Worm (Caenorhabditis elegans) whole organism, young adult: Measurements from ENCODE around the gene fbxc-7.

Experiments
- B0261.1 ChIP-seq: sonication (generic microtip); optimal IDR thresholded peaks from 2 replicates; lab custom pipeline; 2016; ENCODE audit warnings: mild to moderate bottlenecking, missing genetic modification characterization, moderate library complexity, missing compliant biosample characterization
- B0336.3 ChIP-seq: fragments of 200-800 bp; sonication (Bioruptor generic); IDR thresholded peaks from 2 replicates; pipeline ENCODE4 v1.3.6; 2022; ENCODE audit warnings: missing genetic modification characterization, missing compliant biosample characterization
- C17E4.6 ChIP-seq: fragments of 200-800 bp; sonication (Bioruptor generic); IDR thresholded peaks from 2 replicates; pipeline ENCODE4 v1.3.6; 2022; ENCODE audit warnings: missing genetic modification reagents, missing genetic modification characterization, missing compliant biosample characterization
- D2030.7 ChIP-seq: fragments of 200-800 bp; sonication (Bioruptor generic); IDR thresholded peaks from 2 replicates; pipeline ENCODE4 v1.3.6; 2022; ENCODE audit warnings: missing genetic modification reagents, missing genetic modification characterization, missing compliant biosample characterization
- F10E7.11 ChIP-seq: sonication (generic microtip); optimal IDR thresholded peaks from 2 replicates; lab custom pipeline; 2017; ENCODE audit warnings: mild to moderate bottlenecking, missing genetic modification characterization, moderate library complexity, missing compliant biosample characterization
- F22D6.2 ChIP-seq: sonication (generic microtip); optimal IDR thresholded peaks from 2 replicates; lab custom pipeline; 2016; ENCODE audit warnings: mild to moderate bottlenecking, missing genetic modification characterization, missing compliant biosample characterization
- F39B2.1 ChIP-seq: fragments of 200-800 bp; sonication (Bioruptor generic); IDR thresholded peaks from 2 replicates; pipeline ENCODE4 v1.3.6; 2022; ENCODE audit warnings: missing genetic modification reagents, missing genetic modification characterization, missing compliant biosample characterization
- F49E8.2 ChIP-seq: sonication (generic microtip); optimal IDR thresholded peaks from 3 replicates; lab custom pipeline; 2017; ENCODE audit warnings: missing genetic modification characterization, mild to moderate bottlenecking, missing compliant biosample characterization, antibody characterized with exemption, moderate library complexity; ENCODE audit not compliant: insufficient read depth
- T07F8.4 ChIP-seq: sonication (generic microtip); optimal IDR thresholded peaks from 2 replicates; lab custom pipeline; 2016; ENCODE audit warnings: mild to moderate bottlenecking, missing genetic modification characterization, moderate library complexity, missing compliant biosample characterization
- T26A5.8 ChIP-seq: sonication (generic microtip); optimal IDR thresholded peaks from 2 replicates; lab custom pipeline; 2016; ENCODE audit warnings: missing genetic modification characterization, missing compliant biosample characterization
- Y53G8AR.9 ChIP-seq: fragments of 200-800 bp; sonication (Bioruptor generic); conservative IDR thresholded peaks from 2 replicates; pipeline ENCODE4 v1.3.6; 2022; ENCODE audit warnings: missing genetic modification reagents, missing genetic modification characterization, missing compliant biosample characterization
- aptf-2 ChIP-seq: fragments of 200-800 bp; sonication (Bioruptor generic); conservative IDR thresholded peaks from 2 replicates; pipeline ENCODE4 v1.3.6; 2022; ENCODE audit warnings: missing genetic modification reagents, missing genetic modification characterization, missing compliant biosample characterization
- bed-1 ChIP-seq: fragments of 200-800 bp; sonication (Bioruptor generic); IDR thresholded peaks from 2 replicates; pipeline ENCODE4 v1.3.6; 2022; ENCODE audit warnings: missing genetic modification reagents, missing genetic modification characterization, missing compliant biosample characterization
- ceh-40 ChIP-seq: fragments of 200-800 bp; sonication (Bioruptor generic); IDR thresholded peaks from 2 replicates; pipeline ENCODE4 v1.3.6; 2022; ENCODE audit warnings: missing genetic modification characterization, missing compliant biosample characterization
- ceh-79 ChIP-seq: sonication (generic microtip); optimal IDR thresholded peaks from 2 replicates; lab custom pipeline; 2017; ENCODE audit warnings: mild to moderate bottlenecking, missing genetic modification characterization, missing compliant biosample characterization
- die-1 ChIP-seq: sonication (generic microtip); optimal IDR thresholded peaks from 2 replicates; lab custom pipeline; 2016; ENCODE audit warnings: missing genotype, mild to moderate bottlenecking, missing genetic modification characterization, missing compliant biosample characterization
- ets-4 ChIP-seq: fragments of 200-800 bp; sonication (Bioruptor generic); optimal IDR thresholded peaks from 2 replicates; lab custom pipeline; 2018; ENCODE audit warnings: mild to moderate bottlenecking, missing genetic modification characterization, missing compliant biosample characterization
- fkh-3 ChIP-seq: sonication (generic microtip); optimal IDR thresholded peaks from 2 replicates; lab custom pipeline; 2016; ENCODE audit warnings: mild to moderate bottlenecking, missing genetic modification characterization, missing compliant biosample characterization
- gei-17 ChIP-seq: fragments of 200-800 bp; sonication (Bioruptor generic); optimal IDR thresholded peaks from 2 replicates; lab custom pipeline; 2018; ENCODE audit warnings: mild to moderate bottlenecking, missing genetic modification characterization, missing compliant biosample characterization
- him-1 ChIP-seq: sonication (generic microtip); optimal IDR thresholded peaks from 2 replicates; lab custom pipeline; 2016; ENCODE audit warnings: missing genotype, missing genetic modification reagents, missing genetic modification characterization, missing compliant biosample characterization
- hrde-1 ChIP-seq: sonication (generic microtip); optimal IDR thresholded peaks from 2 replicates; lab custom pipeline; 2016; ENCODE audit warnings: missing genetic modification characterization, mild to moderate bottlenecking, missing compliant biosample characterization, moderate library complexity, missing genotype, missing genetic modification reagents, borderline replicate concordance
- hsf-1 ChIP-seq: fragments of 200-800 bp; sonication (Bioruptor generic); IDR thresholded peaks from 2 replicates; pipeline ENCODE4 v1.3.6; 2022; ENCODE audit warnings: missing genetic modification reagents, missing genetic modification characterization, missing compliant biosample characterization
- let-607 ChIP-seq, 2 experiments: fragments of 200-800 bp in 1 of 2; sonication (Bioruptor generic) in 1 of 2; sonication (generic microtip) in 1 of 2; optimal IDR thresholded peaks; 2 replicates each; lab custom pipeline; 2016 to 2018; ENCODE audit warnings: mild to moderate bottlenecking in 2 of 2, missing compliant biosample characterization in 2 of 2, missing genetic modification characterization in 2 of 2, moderate library complexity in 2 of 2, missing genotype in 1 of 2
- lsl-1 ChIP-seq: fragments of 200-800 bp; sonication (Bioruptor generic); optimal IDR thresholded peaks from 2 replicates; lab custom pipeline; 2018; ENCODE audit warnings: mild to moderate bottlenecking, missing genetic modification characterization, moderate library complexity, missing compliant biosample characterization
- lsy-27 ChIP-seq: sonication (generic microtip); optimal IDR thresholded peaks from 2 replicates; lab custom pipeline; 2017; ENCODE audit warnings: missing genetic modification characterization, mild to moderate bottlenecking, missing compliant biosample characterization, antibody characterized with exemption, missing genotype, borderline replicate concordance; ENCODE audit not compliant: insufficient read depth
- nfya-1 ChIP-seq: sonication (generic microtip); optimal IDR thresholded peaks from 2 replicates; lab custom pipeline; 2017; ENCODE audit warnings: antibody characterized with exemption, missing compliant biosample characterization, missing genetic modification characterization, borderline replicate concordance; ENCODE audit not compliant: insufficient read depth
- nfyb-1 ChIP-seq: fragments of 200-800 bp; sonication (Bioruptor generic); IDR thresholded peaks from 2 replicates; pipeline ENCODE4 v1.3.6; 2022; ENCODE audit warnings: missing genetic modification reagents, missing genetic modification characterization, missing compliant biosample characterization
- nhr-90 ChIP-seq: sonication (generic microtip); optimal IDR thresholded peaks from 2 replicates; lab custom pipeline; 2016; ENCODE audit warnings: missing genotype, mild to moderate bottlenecking, missing genetic modification characterization, missing compliant biosample characterization
- rcor-1 ChIP-seq: fragments of 200-800 bp; sonication (Bioruptor generic); IDR thresholded peaks from 2 replicates; pipeline ENCODE4 v1.3.6; 2022; ENCODE audit warnings: missing genetic modification reagents, missing genetic modification characterization, missing compliant biosample characterization
- rec-8 ChIP-seq, 2 experiments: sonication (generic microtip); optimal IDR thresholded peaks; 2 replicates each; lab custom pipeline; 2016; ENCODE audit warnings: mild to moderate bottlenecking in 2 of 2, missing genetic modification characterization in 2 of 2, missing genetic modification reagents in 2 of 2, missing genotype in 2 of 2, missing biosample characterization in 1 of 2, missing compliant biosample characterization in 1 of 2, moderate library complexity in 1 of 2
- rpc-1 ChIP-seq, 2 experiments: fragments of 150-350 bp in 1 of 2; sonication (generic microtip) in 1 of 2; optimal IDR thresholded peaks; 2 replicates each; lab custom pipeline; 2014 to 2018; ENCODE audit warnings: missing biosample characterization in 1 of 2, missing genetic modification characterization in 1 of 2, missing genetic modification reagents in 1 of 2, missing genotype in 1 of 2
- snpc-3.4 ChIP-seq: sonication (generic microtip); optimal IDR thresholded peaks from 2 replicates; lab custom pipeline; 2017; ENCODE audit warnings: missing genetic modification characterization, mild to moderate bottlenecking, missing compliant biosample characterization, antibody characterized with exemption, moderate library complexity, missing genotype, missing genetic modification reagents
- somi-1 ChIP-seq: fragments of 200-800 bp; sonication (Bioruptor generic); optimal IDR thresholded peaks from 2 replicates; lab custom pipeline; 2018; ENCODE audit warnings: mild to moderate bottlenecking, missing genetic modification characterization, missing compliant biosample characterization
- unc-62 ChIP-seq: fragments of 150-350 bp; optimal IDR thresholded peaks from 2 replicates; lab custom pipeline; 2014; ENCODE audit warnings: missing biosample characterization, missing genetic modification reagents, missing genetic modification characterization
- xnd-1 ChIP-seq: sonication (generic microtip); optimal IDR thresholded peaks from 2 replicates; lab custom pipeline; 2016; ENCODE audit warnings: missing genotype, missing genetic modification reagents, missing genetic modification characterization, missing compliant biosample characterization
- ztf-22 ChIP-seq: fragments of 200-800 bp; sonication (Bioruptor generic); optimal IDR thresholded peaks from 2 replicates; lab custom pipeline; 2018; ENCODE audit warnings: mild to moderate bottlenecking, missing genetic modification characterization, moderate library complexity, missing compliant biosample characterization
- ztf-26 ChIP-seq: sonication (generic microtip); optimal IDR thresholded peaks from 2 replicates; lab custom pipeline; 2017; ENCODE audit warnings: missing genetic modification characterization, missing compliant biosample characterization

The fbxc-7 gene

ce11 chrII:915780-916179, 38.9 kb upstream of the fbxc-7 start, which contains the start of gene fbxc-29:
TSS of gene fbxc-29 (plus strand) at chrII:916080.
- TF ChIP-seq aptf-2 (no peak), ceh-40 (no peak), die-1 (tag; lab: Kevin White, UChicago) (no peak), ztf-26 (no peak), F22D6.2 (tag; lab: Kevin White, UChicago) (no peak), C17E4.6 (GFP tag; lab: Robert Waterston, UW) (no peak), ets-4 (GFP tag; lab: Kevin White, UChicago) (no peak), lsl-1 (GFP tag; lab: Kevin White, UChicago) (no peak), somi-1 (no peak), lsy-27 (no peak), Y53G8AR.9 (GFP tag; lab: Robert Waterston, UW) (no peak), F10E7.11 (tag; lab: Kevin White, UChicago) (no peak), F39B2.1 (no peak), D2030.7 (GFP tag; lab: Robert Waterston, UW) (no peak), nfya-1 (tag; lab: Kevin White, UChicago) (no peak), xnd-1 (tag; lab: Kevin White, UChicago) (no peak), rcor-1 (GFP tag; lab: Robert Waterston, UW) (no peak)

ce11 chrII:917324-917723, 37.4 kb upstream of the fbxc-7 start, which contains the start of gene fbxc-30:
TSS of gene fbxc-30 (plus strand) at chrII:917624.
- TF ChIP-seq ztf-22 (no peak), die-1 (tag; lab: Kevin White, UChicago) (no peak), ceh-79 (tag; lab: Kevin White, UChicago) (no peak), snpc-3.4 (tag; lab: Kevin White, UChicago) (no peak), hrde-1 (tag; lab: Kevin White, UChicago) (no peak), ceh-40 (no peak), gei-17 (GFP tag; lab: Kevin White, UChicago) (no peak), aptf-2 (no peak), him-1 (tag; lab: Kevin White, UChicago) (no peak)
- TF ChIP-seq, all 124 proteins: peak for 0

- no peak for TF ChIP-seq B0336.3 (GFP tag; lab: Robert Waterston, UW)
- TF ChIP-seq let-607 (tag; optimal IDR thresholded peaks at IDR 0.05; lab: Kevin White, UChicago): no peak
- TF ChIP-seq hsf-1 (GFP tag; lab: Robert Waterston, UW): no peak
- TF ChIP-seq T26A5.8 (tag; lab: Kevin White, UChicago): no peak
- TF ChIP-seq nfyb-1: no peak
- no peak for TF ChIP-seq T07F8.4 (tag; lab: Kevin White, UChicago)
- TF ChIP-seq rpc-1 (optimal IDR thresholded peaks at IDR 0.05; lab: Kevin White, UChicago): no peak
- no peak for TF ChIP-seq rpc-1 (tag; optimal IDR thresholded peaks at IDR 0.05; lab: Kevin White, UChicago)
- no peak for TF ChIP-seq unc-62
- TF ChIP-seq B0261.1 (tag; lab: Kevin White, UChicago): no peak
- no peak for TF ChIP-seq rec-8 (tag; optimal IDR thresholded peaks at IDR 0.05; lab: Kevin White, UChicago)
- TF ChIP-seq fkh-3 (tag; lab: Kevin White, UChicago): no peak
- TF ChIP-seq bed-1 (GFP tag; lab: Robert Waterston, UW): no peak
- no peak for TF ChIP-seq F49E8.2 (tag; lab: Kevin White, UChicago)
- TF ChIP-seq nhr-90 (tag; lab: Kevin White, UChicago): no peak
Measured at ce11 chrII:920326-920725, 34.4 kb upstream of the fbxc-7 start.
